Fruit fly (Drosophila melanogaster) S2 (cell line): ENCODE data around the gene trbd.

ENCODE experiments used
- CG8478 ChIP-seq: fragments of >200 bp; optimal IDR thresholded peaks from 2 replicates; lab custom pipeline; 2018
- CTCF ChIP-seq, 2 experiments: fragments of >200 bp; optimal IDR thresholded peaks; 2 replicates each; lab custom pipeline; 2018

- TF ChIP-seq CTCF (optimal IDR thresholded peaks at IDR 0.05; lab: Kevin White, UChicago) (no peak), CG8478 (lab: Kevin White, UChicago) (no peak)
Measured at dm6 chr3R:9683064-9683682, 27.7 kb downstream of the trbd start.
